Fruit fly (Drosophila melanogaster) Kc167 (cell line): ENCODE data around the gene Alp12.

Source experiments
- Myc ChIP-seq: fragments of >200 bp; optimal IDR thresholded peaks from 2 replicates; lab custom pipeline; 2017; ENCODE audit warnings: missing external identifiers
- Sin3A ChIP-seq: fragments of >200 bp; optimal IDR thresholded peaks from 2 replicates; lab custom pipeline; 2018; ENCODE audit warnings: missing external identifiers
- h ChIP-seq: fragments of >200 bp; optimal IDR thresholded peaks from 3 replicates; lab custom pipeline; 2018; ENCODE audit warnings: missing external identifiers
- insv ChIP-seq: fragments of >200 bp; optimal IDR thresholded peaks from 3 replicates; lab custom pipeline; 2018; ENCODE audit warnings: missing external identifiers
- psq ChIP-seq: fragments of >200 bp; optimal IDR thresholded peaks from 2 replicates; lab custom pipeline; 2017; ENCODE audit warnings: missing external identifiers
- ttk ChIP-seq: sonication (Bioruptor generic); optimal IDR thresholded peaks from 2 replicates; lab custom pipeline; 2017; ENCODE audit warnings: missing external identifiers

Gene Alp12

DNA sequence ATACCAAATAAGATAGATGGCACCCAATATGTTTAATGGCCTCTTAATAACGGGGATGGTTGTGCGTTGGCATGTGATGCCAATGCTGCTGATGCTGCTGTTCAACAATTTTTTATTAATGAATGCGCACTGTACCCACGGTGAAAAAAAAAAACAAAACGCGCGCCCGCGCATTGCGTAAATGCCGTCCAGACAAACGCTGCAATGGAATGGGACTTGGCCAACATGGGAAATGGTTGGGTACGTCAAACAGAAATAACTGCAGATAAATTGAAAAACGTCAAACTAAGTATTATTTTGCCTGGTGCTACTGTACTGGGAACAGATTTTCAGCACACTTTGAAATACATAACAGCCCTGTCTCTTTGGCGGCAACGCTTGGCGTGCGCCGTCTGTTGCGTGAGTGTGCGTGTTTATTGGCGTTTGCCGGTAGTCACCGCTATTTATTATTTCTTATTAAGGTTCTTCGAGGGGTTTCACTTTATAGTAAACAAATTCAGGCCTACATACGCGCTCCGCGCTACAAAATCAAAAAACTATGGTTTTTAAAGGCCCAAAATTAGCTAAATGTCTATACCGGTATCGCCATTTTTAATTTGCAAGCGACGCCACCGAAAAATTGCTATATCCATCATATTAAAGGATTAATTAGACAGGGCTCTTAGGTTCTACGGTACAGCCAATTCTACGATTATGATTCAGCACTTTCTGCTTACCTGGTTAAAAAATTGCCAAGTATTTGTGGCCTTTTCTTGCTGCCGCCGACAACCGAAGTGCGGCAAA, 28.9 kb downstream of the Alp12 start:
- no peak for TF ChIP-seq h (lab: Kevin White, UChicago)

DNA sequence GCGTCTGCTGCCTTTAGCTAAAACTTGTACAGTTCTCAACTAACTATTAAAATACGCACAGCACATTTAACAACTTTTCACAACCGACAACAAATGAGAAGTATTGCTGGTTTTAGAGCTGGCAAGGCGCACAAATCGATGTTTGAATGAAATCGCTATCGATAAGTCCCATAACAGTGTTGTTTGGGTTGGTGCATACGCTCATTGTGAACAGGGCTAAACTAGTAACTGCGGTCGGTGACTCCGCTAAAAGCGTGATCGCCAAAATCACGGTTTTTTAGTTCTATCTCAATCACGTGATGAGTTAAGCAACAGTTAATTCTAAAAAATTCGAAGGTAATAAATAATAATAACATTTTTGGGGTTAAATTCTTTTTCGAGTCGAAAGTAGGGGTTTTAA, 29.5 kb downstream of the Alp12 start, which contains the start of gene Top2:
Top2 (minus strand) TSS at position 110 of the 400 bp plus-strand sequence.
- TF ChIP-seq insv (lab: Kevin White, UChicago) (no peak), psq (no peak), ttk (lab: Kevin White, UChicago) (no peak), h (lab: Kevin White, UChicago) (no peak), Sin3A (lab: Kevin White, UChicago) (no peak)

- TF ChIP-seq h (lab: Kevin White, UChicago) = no peak
- TF ChIP-seq ttk (lab: Kevin White, UChicago) = no peak
- no peak for TF ChIP-seq Sin3A (lab: Kevin White, UChicago)
- no peak for TF ChIP-seq Myc
- no peak for TF ChIP-seq psq
- no peak for TF ChIP-seq insv (lab: Kevin White, UChicago)
Measured at dm6 chr2L:19454070-19454751, 30.4 kb downstream of the Alp12 start, which contains the start of gene CG10026. TSS of gene CG10026 (plus strand) at chr2L:19454256.

DNA sequence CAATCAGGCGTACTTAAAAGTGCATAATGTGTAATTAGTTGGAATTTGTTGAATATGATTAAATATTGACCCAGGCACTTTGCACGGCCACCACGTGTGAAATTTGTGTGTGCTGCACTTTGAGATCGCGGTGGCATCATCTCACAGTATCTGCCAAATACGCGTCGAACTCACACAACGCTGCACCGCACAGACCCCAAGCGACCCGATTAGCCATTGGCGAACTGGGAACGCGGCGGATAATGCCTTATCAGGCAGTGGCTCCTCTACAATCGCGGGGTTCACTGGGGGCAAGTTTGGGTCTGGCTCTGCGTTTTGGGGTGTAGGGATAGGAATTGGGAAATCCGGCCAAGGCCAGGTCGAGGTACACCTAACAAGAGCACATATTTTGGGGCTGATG, 31.4 kb downstream of the Alp12 start:
- no peak for TF ChIP-seq insv (lab: Kevin White, UChicago)
- no peak for TF ChIP-seq Sin3A (lab: Kevin White, UChicago)
- TF ChIP-seq h (lab: Kevin White, UChicago) = no peak
- no peak for TF ChIP-seq psq
- TF ChIP-seq ttk (lab: Kevin White, UChicago) = no peak
- TF ChIP-seq Myc = no peak

dm6 chr2L:19455723-19456122, 31.9 kb downstream of the Alp12 start:
- TF ChIP-seq ttk (lab: Kevin White, UChicago) = no peak
- TF ChIP-seq psq = no peak
- no peak for TF ChIP-seq Myc
- TF ChIP-seq Sin3A (lab: Kevin White, UChicago) = no peak
- TF ChIP-seq insv (lab: Kevin White, UChicago) = no peak
- no peak for TF ChIP-seq h (lab: Kevin White, UChicago)

DNA sequence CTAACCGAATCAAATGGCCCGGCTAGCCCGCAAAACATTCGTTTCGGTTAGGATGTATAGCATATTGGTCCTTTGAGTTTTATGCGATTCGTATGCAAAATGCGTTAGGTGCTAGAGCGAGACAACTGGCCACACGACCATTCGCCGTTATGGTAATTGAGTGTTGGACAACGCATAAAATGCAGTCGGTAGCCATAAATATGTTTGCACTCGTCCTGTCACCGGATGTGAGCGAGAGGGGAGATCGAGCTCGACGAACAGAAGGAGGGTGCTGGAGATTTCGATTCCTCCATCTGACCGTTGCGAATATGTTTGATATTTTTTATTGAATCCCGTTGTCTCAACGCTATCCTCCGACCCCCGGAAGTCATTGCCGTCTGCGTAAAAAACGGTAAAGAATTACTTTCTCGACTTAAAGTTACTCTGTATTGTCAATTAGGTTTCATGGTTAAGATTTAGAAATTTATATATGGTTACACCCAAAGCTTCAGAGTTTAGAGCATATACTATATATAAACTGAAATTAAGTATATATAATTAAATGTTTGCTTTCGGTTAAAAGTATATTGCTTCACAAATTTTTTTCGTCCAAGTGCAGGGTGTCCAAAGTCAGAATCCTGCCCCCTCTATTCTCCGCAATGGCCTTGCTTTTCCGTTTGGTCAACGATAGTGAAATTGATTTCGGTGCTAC, 34.2 kb downstream of the Alp12 start:
- TF ChIP-seq ttk (lab: Kevin White, UChicago) = no peak
- no peak for TF ChIP-seq insv (lab: Kevin White, UChicago)
- no peak for TF ChIP-seq Sin3A (lab: Kevin White, UChicago)
- TF ChIP-seq psq = no peak
- TF ChIP-seq Myc = no peak
- TF ChIP-seq h (lab: Kevin White, UChicago) = no peak

DNA sequence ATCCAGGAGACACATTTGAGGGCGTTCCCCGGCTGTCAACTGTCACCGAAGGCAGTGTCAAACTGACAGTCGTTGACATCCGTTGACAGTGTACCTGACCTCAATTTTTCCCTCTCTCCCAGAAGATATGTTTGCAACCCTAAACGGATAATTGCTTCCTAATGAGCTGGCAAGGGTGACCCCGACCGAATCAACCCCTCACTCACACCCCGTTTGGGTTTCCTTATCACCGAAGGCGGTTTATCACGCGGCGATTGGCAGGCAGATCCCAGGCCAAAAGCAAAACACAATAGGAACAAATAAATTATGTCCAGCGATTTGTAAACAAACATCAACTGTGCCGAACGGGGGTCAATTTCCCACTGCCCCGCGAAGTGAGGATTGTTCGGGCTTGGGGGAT, 35.6 kb downstream of the Alp12 start:
- TF ChIP-seq psq = no peak
- no peak for TF ChIP-seq h (lab: Kevin White, UChicago)
- TF ChIP-seq Sin3A (lab: Kevin White, UChicago) = no peak
- no peak for TF ChIP-seq insv (lab: Kevin White, UChicago)
- TF ChIP-seq ttk (lab: Kevin White, UChicago) = no peak
- TF ChIP-seq Myc = no peak

- TF ChIP-seq ttk (lab: Kevin White, UChicago) (no peak), Myc (no peak), insv (lab: Kevin White, UChicago) (no peak), Sin3A (lab: Kevin White, UChicago) (no peak), h (lab: Kevin White, UChicago) (no peak), psq (no peak)
Measured at dm6 chr2L:19462898-19463297, 39.0 kb downstream of the Alp12 start.

- TF ChIP-seq insv (lab: Kevin White, UChicago) (no peak), h (lab: Kevin White, UChicago) (no peak), Sin3A (lab: Kevin White, UChicago) (no peak), psq (no peak), Myc (no peak), ttk (lab: Kevin White, UChicago) (no peak)
Measured at dm6 chr2L:19463405-19463804, 39.6 kb downstream of the Alp12 start.

DNA sequence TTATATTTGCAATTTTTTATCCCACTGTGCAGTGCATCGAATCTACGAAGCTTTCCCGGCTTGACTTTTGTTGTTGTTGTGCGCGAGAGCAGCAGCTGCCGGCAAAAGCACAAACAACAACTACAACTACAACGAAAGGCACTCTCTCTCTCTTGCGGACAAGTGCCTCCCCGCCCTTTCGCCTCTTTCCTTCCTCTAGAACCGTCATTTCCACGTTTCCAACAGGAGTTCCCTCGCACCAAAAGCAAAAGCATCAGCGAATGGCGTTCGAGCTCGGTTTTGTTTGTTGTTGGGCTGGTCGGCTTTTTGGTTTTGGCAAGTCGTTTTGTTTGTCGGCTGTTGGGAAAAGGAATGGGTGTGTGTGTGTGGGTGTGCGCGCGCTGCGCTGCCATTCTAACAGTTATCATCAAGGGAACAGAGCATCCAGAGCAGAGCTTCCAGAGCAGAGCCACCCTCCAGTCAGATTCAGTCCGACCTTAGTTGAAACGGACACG, 40.0 kb downstream of the Alp12 start, which contains the start of gene tj:
tj (plus strand) TSS at position 444 of the 494 bp plus-strand sequence.
- TF ChIP-seq ttk (lab: Kevin White, UChicago) (no peak), Myc (no peak), insv (lab: Kevin White, UChicago) (no peak), Sin3A (lab: Kevin White, UChicago) (no peak), h (lab: Kevin White, UChicago) (no peak), psq (no peak)

DNA sequence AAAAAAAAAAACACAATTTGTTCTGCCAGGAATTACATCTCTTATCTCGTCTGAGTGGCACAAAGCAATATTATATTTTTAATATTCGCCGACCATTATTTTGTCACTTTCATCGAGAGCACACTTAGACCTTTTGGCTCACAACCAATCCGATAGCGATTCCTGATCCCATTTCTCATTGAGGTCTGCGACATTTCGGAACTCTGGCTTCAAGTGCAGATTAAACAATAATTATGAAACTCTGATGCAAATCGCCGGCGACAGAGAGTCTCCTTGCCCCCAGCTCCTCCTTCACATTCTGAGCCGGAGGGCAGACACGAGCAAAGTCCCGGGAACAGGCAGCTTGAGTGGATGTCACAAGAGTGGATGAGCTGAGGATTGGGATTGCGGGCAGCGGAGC, 45.2 kb downstream of the Alp12 start:
- TF ChIP-seq Myc = no peak
- TF ChIP-seq psq = no peak
- no peak for TF ChIP-seq ttk (lab: Kevin White, UChicago)
- no peak for TF ChIP-seq Sin3A (lab: Kevin White, UChicago)
- no peak for TF ChIP-seq insv (lab: Kevin White, UChicago)
- no peak for TF ChIP-seq h (lab: Kevin White, UChicago)
